Worm (Caenorhabditis elegans): Measurements from ENCODE around the gene B0361.14.

B0361.14 gene

ce11 chrIII:7262592-7262991 is 36.7 kb downstream of the B0361.14 start:
- TF ChIP-seq ztf-3 (GFP tag; optimal IDR thresholded peaks at IDR 0.05) = no peak
- TF ChIP-seq F55B11.4 (tag; optimal IDR thresholded peaks at IDR 0.05; ENCODE audit: borderline replicate concordance, insufficient read depth) = no peak
- no peak for TF ChIP-seq mcd-1 (GFP tag; IDR thresholded peaks at IDR 0.05)
- TF ChIP-seq rec-8 (tag; optimal IDR thresholded peaks at IDR 0.05) = no peak
- no peak for TF ChIP-seq let-526 (GFP tag; IDR thresholded peaks at IDR 0.05)
- no peak for TF ChIP-seq cebp-1 (GFP tag; IDR thresholded peaks at IDR 0.05)
- no peak for TF ChIP-seq cebp-1 (tag; optimal IDR thresholded peaks at IDR 0.05)
- TF ChIP-seq Y53F4B.3 (GFP tag; IDR thresholded peaks at IDR 0.05) = no peak
- TF ChIP-seq hlh-26 (GFP tag; conservative IDR thresholded peaks at IDR 0.05) = no peak
- no peak for TF ChIP-seq lin-54 (GFP tag; optimal IDR thresholded peaks at IDR 0.05)
- no peak for TF ChIP-seq ztf-28 (GFP tag; IDR thresholded peaks at IDR 0.05)
- TF ChIP-seq nfya-1 (tag; optimal IDR thresholded peaks at IDR 0.05; ENCODE audit: borderline replicate concordance, insufficient read depth) = no peak
- TF ChIP-seq fkh-3 (tag; optimal IDR thresholded peaks at IDR 0.05) = no peak
- TF ChIP-seq egl-18 (GFP tag; IDR thresholded peaks at IDR 0.05) = no peak
- TF ChIP-seq ztf-25 (GFP tag; IDR thresholded peaks at IDR 0.05) = no peak
- no peak for TF ChIP-seq Y56A3A.18 (GFP tag; IDR thresholded peaks at IDR 0.05)
- TF ChIP-seq madf-8 (GFP tag; conservative IDR thresholded peaks at IDR 0.05) = no peak
- TF ChIP-seq madf-3 (GFP tag; IDR thresholded peaks at IDR 0.05) = no peak

- TF ChIP-seq F49E8.2 (tag; optimal IDR thresholded peaks at IDR 0.05; ENCODE audit: insufficient read depth) = no peak
- TF ChIP-seq lir-1 (GFP tag; conservative IDR thresholded peaks at IDR 0.05) = no peak
These were observed 40.4 kb downstream of the B0361.14 start, which contains the start of gene B0361.4 for ce11 chrIII:7258931-7259330. Gene B0361.4, plus strand, starts transcription at chrIII:7258991.

ce11 chrIII:7253669-7254068 is 45.7 kb downstream of the B0361.14 start:
- TF ChIP-seq T26A5.8 (tag; optimal IDR thresholded peaks at IDR 0.05) (no peak), ztf-6 (GFP tag; IDR thresholded peaks at IDR 0.05) (no peak), tlf-1 (GFP tag; optimal IDR thresholded peaks at IDR 0.05) (no peak), tbp1 (GFP tag; optimal IDR thresholded peaks at IDR 0.05) (no peak), C06A6.2 (GFP tag; conservative IDR thresholded peaks at IDR 0.05) (no peak), nhr-90 (tag; optimal IDR thresholded peaks at IDR 0.05) (no peak), D2030.7 (GFP tag; IDR thresholded peaks at IDR 0.05) (no peak), efl-1 (GFP tag; optimal IDR thresholded peaks at IDR 0.05) (no peak), lir-1 (GFP tag; conservative IDR thresholded peaks at IDR 0.05) (no peak), let-526 (GFP tag; IDR thresholded peaks at IDR 0.05) (no peak), pha-4 (tag; optimal IDR thresholded peaks at IDR 0.05) (no peak)
